Worm (Caenorhabditis elegans) whole organism, L2 larva: Measurements from ENCODE around the gene C27H6.8.

Experiments used
- ama-1 ChIP-seq: fragments of 150-350 bp; optimal IDR thresholded peaks from 2 replicates; lab custom pipeline; 2018; ENCODE audit warnings: inconsistent platforms
- lin-13 ChIP-seq: fragments of 150-350 bp; optimal IDR thresholded peaks from 2 replicates; lab custom pipeline; 2014; ENCODE audit warnings: missing biosample characterization, missing genetic modification reagents, missing genetic modification characterization
- mdl-1 ChIP-seq, 2 experiments: fragments of 150-350 bp in 1 of 2; sonication (generic microtip) in 1 of 2; optimal IDR thresholded peaks; 2 replicates each; lab custom pipeline; 2017; ENCODE audit warnings: missing biosample characterization in 2 of 2, missing genetic modification characterization in 2 of 2
- nhr-10 ChIP-seq: sonication (generic microtip); optimal IDR thresholded peaks from 2 replicates; lab custom pipeline; 2017; ENCODE audit warnings: missing biosample characterization, missing genetic modification characterization
- nhr-11 ChIP-seq: fragments of 150-350 bp; optimal IDR thresholded peaks from 2 replicates; lab custom pipeline; 2014; ENCODE audit warnings: missing biosample characterization, missing genetic modification characterization
- nhr-237 ChIP-seq: fragments of 150-350 bp; optimal IDR thresholded peaks from 2 replicates; lab custom pipeline; 2014; ENCODE audit warnings: missing biosample characterization, missing genetic modification characterization
- nhr-77 ChIP-seq: fragments of 150-350 bp; optimal IDR thresholded peaks from 2 replicates; lab custom pipeline; 2014; ENCODE audit warnings: missing biosample characterization, missing genetic modification characterization
- sma-9 ChIP-seq, 2 experiments: fragments of 150-350 bp in 1 of 2; sonication (generic microtip) in 1 of 2; optimal IDR thresholded peaks; 2 replicates each; lab custom pipeline; 2014 to 2016; ENCODE audit warnings: missing genetic modification characterization in 2 of 2, mild to moderate bottlenecking in 1 of 2, missing biosample characterization in 1 of 2, missing compliant biosample characterization in 1 of 2, missing genetic modification reagents in 1 of 2, moderate library complexity in 1 of 2
- snpc-4 ChIP-seq: fragments of 150-350 bp; optimal IDR thresholded peaks from 2 replicates; lab custom pipeline; 2014; ENCODE audit warnings: missing biosample characterization, missing genetic modification characterization
- ztf-11 ChIP-seq: sonication (generic microtip); optimal IDR thresholded peaks from 2 replicates; lab custom pipeline; 2017; ENCODE audit warnings: missing biosample characterization, missing genetic modification characterization

ce11 chrV:10019934-10020333 is 32.3 kb upstream of the C27H6.8 start:
- peak in 1 of 2 experiments; percentile 47 for TF ChIP-seq mdl-1 (tag; optimal IDR thresholded peaks at IDR 0.05; lab: Kevin White, UChicago)
- no peak for TF ChIP-seq nhr-237 (tag; lab: Kevin White, UChicago)
- no peak for TF ChIP-seq lin-13 (GFP tag; lab: Kevin White, UChicago)
- no peak for TF ChIP-seq ztf-11 (tag; lab: Kevin White, UChicago)
- TF ChIP-seq nhr-11 (tag; lab: Kevin White, UChicago) = no peak
- TF ChIP-seq ama-1 (lab: Kevin White, UChicago) = no peak
- TF ChIP-seq nhr-10 = no peak
- TF ChIP-seq nhr-77 = no peak
- TF ChIP-seq snpc-4 (tag; lab: Kevin White, UChicago) = no peak
- TF ChIP-seq sma-9 (GFP tag; optimal IDR thresholded peaks at IDR 0.05; lab: Kevin White, UChicago) = peak; percentile 59
- TF ChIP-seq sma-9 (tag; optimal IDR thresholded peaks at IDR 0.05; lab: Kevin White, UChicago) = no peak
